Fruit fly (Drosophila melanogaster) whole organism, larva: ENCODE data around the gene Polr2I.

ENCODE experiments used
- noc ChIP-seq: fragments of 200-800 bp; sonication (Bioruptor generic); optimal IDR thresholded peaks from 3 replicates; lab custom pipeline; 2019; ENCODE audit warnings: missing biosample characterization, mild to moderate bottlenecking, missing genetic modification characterization, moderate library complexity

Gene Polr2I

DNA sequence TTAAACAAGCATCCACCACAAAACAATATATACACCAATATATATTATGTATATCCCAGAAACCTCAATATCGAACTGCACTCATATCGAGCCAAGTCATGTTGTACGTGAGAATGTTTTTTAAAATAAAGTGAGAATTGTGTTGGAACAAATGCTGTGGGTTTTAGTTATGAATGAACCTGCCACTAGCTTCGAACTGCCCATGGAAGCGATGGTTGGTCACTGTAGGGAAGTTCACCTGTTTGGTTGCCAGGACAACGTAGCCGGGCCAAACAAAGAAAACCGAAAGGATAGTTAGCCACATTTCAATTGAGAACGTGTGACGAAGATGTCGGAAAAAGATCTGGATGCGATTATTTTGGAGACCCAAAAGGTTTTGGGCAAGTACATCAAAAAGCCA lies 6.8 kb upstream of the Polr2I start, which contains the start of gene IFT54:
IFT54 (plus strand) TSS at position 301 of the 400 bp plus-strand sequence.
- no peak for TF ChIP-seq noc (tag; lab: Kevin White, UChicago)

DNA sequence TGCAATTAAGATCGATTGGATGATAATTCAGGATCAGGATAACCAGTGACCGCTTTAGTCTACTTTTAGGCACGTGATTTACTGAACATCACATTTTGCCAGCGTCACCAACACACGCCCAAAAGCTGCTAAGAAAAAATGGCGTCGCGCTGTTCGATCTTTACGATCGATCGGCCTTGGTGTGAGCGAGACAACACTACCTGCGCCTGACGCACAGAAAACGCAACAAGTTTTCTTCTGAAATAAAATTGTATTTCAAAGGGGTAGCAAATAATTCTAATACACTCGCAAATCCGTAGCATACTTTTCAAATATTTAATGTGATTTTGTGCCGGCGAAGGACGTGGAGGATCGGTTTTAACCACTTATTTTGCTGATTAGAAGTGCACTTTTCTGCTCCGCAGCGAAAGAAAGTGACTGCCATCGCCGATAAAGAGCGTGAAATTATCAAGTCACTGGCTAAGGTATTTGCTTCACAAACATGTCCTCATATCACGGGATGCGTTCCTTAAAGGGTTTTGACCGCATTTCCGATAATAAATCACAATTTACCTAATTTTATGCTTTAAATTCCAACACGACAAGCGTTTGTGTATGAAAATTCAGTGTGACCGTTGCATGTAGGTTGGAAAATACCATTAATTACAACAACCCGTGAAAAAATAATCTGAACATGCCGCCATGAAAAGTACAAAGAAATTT lies 766 bp upstream of the Polr2I start:
- TF ChIP-seq noc (tag; lab: Kevin White, UChicago) = no peak

DNA sequence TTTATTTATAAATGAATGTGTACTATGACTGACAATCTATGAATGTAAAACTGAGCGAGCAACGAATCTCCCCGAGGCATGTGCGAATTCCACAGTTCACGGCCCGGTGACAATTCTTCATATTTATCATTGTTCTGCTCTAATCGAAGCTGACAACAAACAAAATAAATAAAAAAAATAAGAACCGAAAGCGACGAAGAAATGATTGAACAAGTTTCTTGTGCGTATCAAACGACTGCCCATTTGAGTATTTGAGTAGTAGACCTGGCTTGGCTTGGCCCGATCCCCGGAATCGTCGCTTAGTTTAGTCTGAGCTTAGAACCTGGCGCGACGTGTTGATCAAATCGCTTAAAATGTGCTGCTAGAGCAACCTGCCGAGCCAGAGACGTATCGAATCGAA lies 1.2 kb downstream of the Polr2I start, which contains the start of gene CG31321:
CG31321 (plus strand) TSS at position 301 of the 400 bp plus-strand sequence.
- no peak for TF ChIP-seq noc (tag; lab: Kevin White, UChicago)

DNA sequence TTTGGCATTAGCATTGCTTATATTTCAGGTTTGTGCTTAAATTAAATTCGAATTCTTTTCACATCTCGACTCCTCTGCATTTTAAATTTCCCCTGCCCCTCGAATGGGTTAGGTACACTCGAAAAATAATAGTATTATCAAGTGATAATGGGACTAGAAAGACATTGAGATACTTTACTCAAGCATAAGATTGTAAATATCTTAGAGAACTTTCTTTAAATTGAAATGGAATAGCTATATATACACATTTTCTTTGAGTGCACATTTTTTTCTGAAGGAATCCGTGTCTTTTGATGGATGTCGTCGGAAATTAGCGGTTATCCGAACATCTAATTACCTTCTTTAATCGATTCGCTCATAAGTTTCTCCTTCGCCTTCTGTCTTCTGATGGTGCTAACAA lies 2.1 kb downstream of the Polr2I start:
- peak; percentile 30 for TF ChIP-seq noc (tag; lab: Kevin White, UChicago)

DNA sequence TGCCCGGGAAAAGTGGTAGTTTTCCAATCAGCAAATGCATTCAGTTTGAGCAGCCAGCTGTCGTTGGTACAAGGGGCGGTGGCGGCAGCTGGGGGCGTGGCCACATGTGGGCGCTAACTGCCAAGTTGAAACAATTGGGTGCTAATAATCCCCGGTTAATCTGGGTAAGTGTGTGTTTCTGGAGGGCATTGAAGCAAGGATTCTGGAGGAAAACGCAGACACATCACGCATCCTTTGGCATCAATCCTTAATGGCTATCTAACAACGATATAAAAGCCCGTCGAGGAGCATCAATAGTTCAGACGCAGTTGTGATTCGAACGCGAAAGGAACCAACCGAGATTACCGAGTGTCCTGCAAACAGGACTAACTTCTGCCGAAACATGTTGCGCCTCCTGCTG lies 5.7 kb downstream of the Polr2I start, which contains the start of gene Crz:
Crz (plus strand) TSS at position 301 of the 400 bp plus-strand sequence.
- no peak for TF ChIP-seq noc (tag; lab: Kevin White, UChicago)

DNA sequence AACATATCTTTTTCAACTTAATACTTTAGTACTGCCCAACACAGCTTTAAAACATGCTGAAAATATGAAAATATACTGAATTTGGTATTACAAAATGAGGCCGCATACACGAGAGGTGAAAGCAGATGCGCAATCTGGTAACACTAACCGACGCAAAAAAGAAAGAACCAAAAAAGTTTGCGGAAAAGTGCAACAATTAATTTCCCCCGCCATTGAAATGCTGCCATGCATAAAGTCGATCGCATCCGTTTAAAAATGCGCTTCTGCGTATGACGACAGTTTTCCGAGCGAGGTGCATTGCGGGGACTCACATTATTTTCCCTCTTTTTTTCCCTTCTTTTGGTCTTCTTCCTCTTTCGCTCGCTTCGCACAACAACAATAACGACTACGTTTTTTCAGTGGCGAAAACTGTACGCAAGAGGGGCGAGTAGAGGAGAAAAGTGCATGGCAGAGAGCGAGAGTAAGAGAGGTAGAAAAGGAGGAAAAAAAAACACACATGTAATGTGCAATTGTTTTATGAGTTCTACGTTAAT lies 7.1 kb downstream of the Polr2I start, which contains the start of gene Set8:
Set8 (plus strand) TSS at position 127 of the 533 bp plus-strand sequence.
- no peak for TF ChIP-seq noc (tag; lab: Kevin White, UChicago)

DNA sequence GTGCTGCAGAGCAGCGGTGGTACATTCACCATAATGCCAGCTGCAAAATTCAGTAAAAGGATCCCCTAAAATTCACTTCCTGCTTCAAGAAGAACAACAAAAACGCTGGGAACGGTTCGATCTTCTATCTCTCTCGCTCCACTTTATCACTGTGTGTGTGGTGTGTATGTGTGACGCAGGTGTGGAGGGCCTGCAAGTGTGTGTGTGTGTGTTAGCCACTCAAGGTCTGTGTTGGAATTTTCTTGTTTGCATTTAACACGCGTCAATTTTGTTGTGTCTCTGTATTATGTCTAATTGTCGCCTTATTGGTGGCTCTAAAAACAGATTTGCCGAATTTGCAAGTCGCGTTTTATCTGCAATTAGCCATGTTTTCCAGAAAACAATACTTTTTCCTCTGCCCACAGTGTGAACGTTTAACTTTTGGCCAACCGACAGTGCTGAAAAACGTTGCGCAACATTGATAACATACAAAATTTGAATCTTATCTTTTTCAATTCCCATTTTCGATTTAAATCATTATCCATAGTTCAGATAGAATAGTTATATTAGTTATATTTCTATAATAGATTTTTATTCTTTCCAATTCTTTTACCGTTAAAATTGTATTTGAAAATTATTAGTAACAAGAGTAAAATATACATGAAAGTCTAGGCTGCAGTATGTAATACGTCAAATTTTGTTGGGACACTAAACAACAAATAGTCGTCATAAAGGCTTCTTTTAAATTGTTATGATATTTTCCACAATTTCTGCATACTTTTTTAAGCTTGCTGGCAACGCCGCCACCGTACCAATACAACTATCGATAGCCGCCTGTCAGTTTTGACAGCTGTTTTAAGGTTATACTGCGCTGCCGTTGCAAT lies 17.6 kb downstream of the Polr2I start, which contains the start of the genes Afti and ATPsynE:
Afti (minus strand) TSS at position 440 of the 863 bp plus-strand sequence.
ATPsynE (plus strand) TSS at position 698 of the 863 bp plus-strand sequence.
- no peak for TF ChIP-seq noc (tag; lab: Kevin White, UChicago)

DNA sequence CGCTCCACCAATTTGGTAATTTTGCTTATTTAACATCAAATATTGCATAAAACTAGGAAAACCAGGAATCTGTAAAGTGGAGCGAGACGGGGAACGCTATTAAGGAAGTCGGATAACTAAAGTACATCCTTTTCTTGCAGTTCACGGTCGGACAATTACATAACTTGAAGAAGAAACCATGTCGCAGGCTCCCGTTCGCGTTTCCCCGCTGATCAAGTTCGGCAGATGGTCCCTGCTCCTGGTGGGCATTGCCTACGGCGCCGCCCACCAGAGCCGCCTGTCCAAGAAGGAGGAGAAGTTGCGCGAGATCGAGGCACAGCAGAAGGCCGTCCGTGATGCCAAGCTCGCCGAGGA lies 18.2 kb downstream of the Polr2I start:
- TF ChIP-seq noc (tag; lab: Kevin White, UChicago) = no peak

DNA sequence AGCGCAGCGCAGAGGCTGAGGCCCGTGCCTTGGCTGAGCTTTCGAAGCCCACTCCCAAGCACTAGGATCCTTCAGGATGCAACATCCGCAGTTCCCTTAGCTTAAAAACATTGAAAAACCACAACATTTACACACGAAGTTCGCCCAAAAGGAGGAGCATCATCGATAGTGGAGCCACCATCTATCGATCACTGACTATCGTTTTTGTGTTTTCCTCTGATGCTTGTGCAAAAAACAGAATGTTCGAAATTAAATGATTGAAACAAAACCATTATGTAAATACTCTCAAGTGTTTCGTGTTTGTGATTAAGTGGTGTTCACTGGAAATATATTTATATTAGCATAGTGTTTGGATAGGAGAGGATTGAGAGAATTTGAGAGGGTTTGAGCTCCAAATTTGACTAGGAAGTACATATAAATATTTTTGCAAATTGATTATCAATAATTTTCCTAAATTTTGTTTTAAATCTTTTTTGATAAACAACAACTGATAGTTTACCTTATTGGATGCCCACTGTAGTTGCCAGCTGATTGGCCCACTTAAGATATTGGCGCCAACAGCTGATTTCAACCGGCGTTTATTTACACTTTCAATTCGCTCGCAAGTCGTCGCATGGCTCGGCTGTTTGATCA lies 18.7 kb downstream of the Polr2I start, which contains the start of gene spn-B:
spn-B (plus strand) TSS at position 580 of the 633 bp plus-strand sequence.
- TF ChIP-seq noc (tag; lab: Kevin White, UChicago) = peak; percentile 85

DNA sequence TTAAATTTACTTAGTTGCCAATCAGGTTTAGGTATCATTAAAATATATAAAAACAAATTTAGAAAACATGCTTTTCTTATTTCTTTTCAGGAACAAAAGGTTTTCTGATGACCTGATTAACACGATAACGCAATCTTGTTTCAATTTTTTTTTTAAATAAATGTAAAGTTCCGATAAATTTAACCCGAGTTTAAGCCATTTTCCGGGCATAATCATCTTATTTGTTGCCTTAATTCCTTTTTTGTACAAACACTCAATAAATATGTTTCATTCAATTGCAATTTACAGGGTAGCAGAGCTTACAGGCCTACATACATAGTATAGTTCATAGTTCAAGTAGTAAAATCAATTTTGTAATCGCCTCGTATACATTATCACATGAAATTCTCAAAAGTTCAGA lies 20.7 kb downstream of the Polr2I start:
- TF ChIP-seq noc (tag; lab: Kevin White, UChicago) = no peak

DNA sequence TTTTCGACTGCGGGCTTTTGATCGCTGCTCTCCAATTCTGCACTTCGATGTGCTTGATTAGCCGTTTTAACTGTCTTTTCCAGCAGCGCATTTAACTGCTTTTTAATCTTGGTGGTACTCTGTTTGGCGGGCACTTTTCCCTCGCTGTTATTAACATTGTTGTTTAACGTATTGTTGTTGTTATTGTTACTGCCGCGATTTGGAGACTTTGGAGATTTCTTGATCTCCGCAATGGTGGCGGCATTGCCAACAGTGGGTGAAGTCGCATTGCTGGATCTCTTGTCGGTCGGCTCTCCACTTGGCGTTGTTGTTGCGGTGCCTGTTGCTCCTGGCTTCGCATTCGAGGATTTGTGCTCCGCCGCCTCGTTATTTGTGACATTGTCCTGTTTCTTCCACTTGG lies 21.8 kb downstream of the Polr2I start:
- TF ChIP-seq noc (tag; lab: Kevin White, UChicago) = no peak

DNA sequence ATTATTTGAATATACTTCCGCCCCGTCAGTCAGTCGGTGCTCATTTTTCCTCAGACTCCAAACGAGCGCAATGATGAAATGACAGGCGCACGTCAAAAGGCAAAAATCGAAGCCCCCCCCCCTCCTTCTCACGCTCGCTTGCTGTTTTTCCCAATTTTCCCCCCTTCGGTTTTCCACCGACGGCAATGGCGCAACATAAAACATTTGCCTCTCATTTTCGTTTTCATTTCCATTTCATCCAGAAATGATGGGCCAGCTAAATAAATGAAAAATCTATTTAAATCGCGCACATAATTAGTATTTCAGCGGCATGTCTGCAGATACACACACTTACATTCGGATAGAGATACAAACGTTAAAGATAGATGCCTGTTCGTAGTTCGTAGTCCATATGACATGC lies 22.6 kb downstream of the Polr2I start:
- no peak for TF ChIP-seq noc (tag; lab: Kevin White, UChicago)

DNA sequence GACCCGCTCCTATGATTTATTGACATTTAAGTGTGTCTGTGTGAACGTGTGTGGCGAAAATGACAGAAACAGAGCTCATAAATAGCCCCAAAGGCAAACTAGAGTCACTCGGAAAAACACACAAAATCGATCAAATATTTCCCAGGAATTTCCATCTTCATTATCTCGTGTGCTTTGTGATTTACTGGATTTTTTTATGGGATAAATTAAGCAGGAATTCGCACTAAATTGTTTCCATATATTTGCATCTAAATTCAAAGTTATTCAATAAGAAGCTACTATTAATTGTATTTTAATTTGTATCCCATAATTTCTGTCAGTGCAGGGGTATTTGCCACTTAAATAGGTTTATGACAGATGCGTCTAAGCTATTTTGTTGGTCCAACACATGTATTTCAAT lies 23.8 kb downstream of the Polr2I start:
- TF ChIP-seq noc (tag; lab: Kevin White, UChicago) = no peak

DNA sequence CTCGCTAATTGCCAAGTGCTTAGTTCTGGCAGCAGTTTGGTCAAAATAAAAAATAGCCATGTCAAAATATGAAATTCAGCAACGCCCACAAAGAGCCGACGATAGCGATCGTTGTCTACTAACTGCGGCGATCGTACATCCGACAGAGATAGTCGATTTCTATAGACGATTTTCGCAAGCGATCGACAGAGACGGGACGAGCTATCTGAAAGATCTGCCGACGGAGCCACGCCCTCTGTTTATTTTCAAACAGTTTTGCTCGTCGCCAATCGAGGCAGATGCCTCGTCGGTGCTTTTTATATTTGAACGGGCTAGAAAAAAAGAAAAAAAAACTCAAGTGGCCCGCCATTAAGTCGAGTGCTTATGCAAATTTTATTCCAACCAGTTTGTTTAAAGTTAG lies 26.6 kb downstream of the Polr2I start:
- no peak for TF ChIP-seq noc (tag; lab: Kevin White, UChicago)

DNA sequence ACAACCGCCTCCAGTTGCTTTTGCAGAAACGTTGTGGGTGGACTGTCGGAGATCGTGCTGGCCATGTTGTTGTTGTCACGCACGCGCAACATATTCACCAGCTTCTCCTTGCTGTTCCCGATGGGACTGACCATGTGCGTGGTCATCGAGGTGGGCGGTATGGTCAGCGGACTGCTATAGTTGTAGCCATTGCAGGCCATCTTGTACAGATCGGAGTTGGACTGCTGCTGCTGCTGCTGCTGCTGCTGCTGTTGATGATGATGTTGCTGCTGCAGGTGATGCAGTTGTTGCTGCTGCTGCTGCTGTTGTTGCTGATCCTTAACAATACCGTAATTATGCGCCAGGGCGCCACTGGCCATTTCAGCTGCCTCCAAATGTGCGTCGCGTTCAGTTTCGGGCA lies 35.9 kb downstream of the Polr2I start:
- TF ChIP-seq noc (tag; lab: Kevin White, UChicago) = no peak
